Worm (Caenorhabditis elegans) whole organism, young adult: ENCODE results near the gene F53F4.11.

Source experiments
- B0019.2 ChIP-seq: fragments of 200-800 bp; sonication (Bioruptor generic); conservative IDR thresholded peaks from 2 replicates; pipeline ENCODE4 v1.3.6; 2022; ENCODE audit warnings: missing genetic modification reagents, missing genetic modification characterization, missing compliant biosample characterization
- C17E4.6 ChIP-seq: fragments of 200-800 bp; sonication (Bioruptor generic); IDR thresholded peaks from 2 replicates; pipeline ENCODE4 v1.3.6; 2022; ENCODE audit warnings: missing genetic modification reagents, missing genetic modification characterization, missing compliant biosample characterization
- F33H1.4 ChIP-seq: fragments of 200-800 bp; sonication (Bioruptor generic); IDR thresholded peaks from 2 replicates; pipeline ENCODE4 v1.3.6; 2022; ENCODE audit warnings: missing genetic modification reagents, missing genetic modification characterization, missing compliant biosample characterization
- F52B5.7 ChIP-seq: sonication (generic microtip); optimal IDR thresholded peaks from 2 replicates; lab custom pipeline; 2016; ENCODE audit warnings: mild to moderate bottlenecking, missing genetic modification characterization, missing compliant biosample characterization
- ztf-3 ChIP-seq: fragments of 200-800 bp; sonication (Bioruptor generic); optimal IDR thresholded peaks from 2 replicates; lab custom pipeline; 2018; ENCODE audit warnings: mild to moderate bottlenecking, missing genetic modification characterization, missing compliant biosample characterization

DNA sequence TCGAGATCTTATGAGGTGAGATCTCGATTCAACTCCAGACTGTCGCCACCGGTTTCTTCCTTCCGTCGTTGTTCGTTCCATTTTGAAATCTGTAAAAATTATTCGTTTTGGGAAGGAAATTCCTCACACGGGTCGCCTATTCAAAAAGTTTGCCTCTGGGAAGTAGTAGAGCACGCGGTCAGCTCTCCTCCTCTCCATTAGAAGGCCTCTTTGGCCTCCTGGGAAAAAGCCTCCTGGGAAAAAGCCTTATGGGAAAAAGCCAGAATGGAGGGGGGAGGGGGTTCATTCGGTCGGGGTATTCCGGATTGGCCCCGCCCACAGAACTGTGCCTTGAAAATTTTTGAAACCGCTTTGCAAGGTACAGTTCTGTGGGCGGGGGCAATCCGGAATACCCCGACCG is 23.3 kb upstream of the F53F4.11 start:
- no peak for TF ChIP-seq ztf-3
- no peak for TF ChIP-seq F52B5.7 (tag; lab: Kevin White, UChicago)
- TF ChIP-seq B0019.2 (GFP tag; lab: Robert Waterston, UW) = no peak
- TF ChIP-seq F33H1.4 (GFP tag; lab: Robert Waterston, UW) = no peak
- TF ChIP-seq C17E4.6 = no peak
